Fruit fly (Drosophila melanogaster): Measurements from ENCODE around the gene CG14722.

Gene CG14722

dm6 chr3R:11773325-11773998 is 31.8 kb downstream of the CG14722 start (continued):
- TF ChIP-seq Blimp-1 (GFP tag; optimal IDR thresholded peaks at IDR 0.05) (peak; percentile 96), Rfx (GFP tag; IDR thresholded peaks at IDR 0.05) (peak; percentile 6; the same call in 1 of the 2 replicates), CG8359 (GFP tag; optimal IDR thresholded peaks at IDR 0.05; ENCODE audit: borderline replicate concordance) (no peak), cad (GFP tag; optimal IDR thresholded peaks at IDR 0.05) (peak; percentile 31), z (GFP tag; IDR thresholded peaks at IDR 0.05) (0 out of 3 replicates have a peak, but pooled peaks have one; percentile 45), CG8924 (tag; optimal IDR thresholded peaks at IDR 0.05) (no peak), trem (tag; optimal IDR thresholded peaks at IDR 0.05) (peak; percentile 11), CG14965 (GFP tag; optimal IDR thresholded peaks at IDR 0.05; ENCODE audit: borderline replicate concordance) (no peak), Bteb2 (GFP tag; optimal IDR thresholded peaks at IDR 0.05) (no peak), Lim3 (GFP tag; IDR thresholded peaks at IDR 0.05) (no peak), HLHmδ (GFP tag; optimal IDR thresholded peaks at IDR 0.05) (peak; percentile 34), TFAM (GFP tag; optimal IDR thresholded peaks at IDR 0.05) (no peak), sr (GFP tag; IDR thresholded peaks at IDR 0.05) (no peak), CG11504 (tag; optimal IDR thresholded peaks at IDR 0.05) (no peak), NfI (GFP tag; optimal IDR thresholded peaks at IDR 0.05) (no peak), wek (GFP tag; optimal IDR thresholded peaks at IDR 0.05) (peak; percentile 47), Dip3 (GFP tag; optimal IDR thresholded peaks at IDR 0.05) (no peak), CG7928 (GFP tag; optimal IDR thresholded peaks at IDR 0.05) (no peak), Atf3 (GFP tag; optimal IDR thresholded peaks at IDR 0.05) (no peak), CG2678 (tag; optimal IDR thresholded peaks at IDR 0.05) (no peak), Rx (GFP tag; IDR thresholded peaks at IDR 0.05) (no peak), CG12155 (GFP tag; optimal IDR thresholded peaks at IDR 0.05) (peak; percentile 64), CG16863 (GFP tag; optimal IDR thresholded peaks at IDR 0.05) (no peak), pho (GFP tag; optimal IDR thresholded peaks at IDR 0.05) (no peak), dysf (GFP tag; IDR thresholded peaks at IDR 0.05) (no peak), CG4424 (GFP tag; optimal IDR thresholded peaks at IDR 0.05) (no peak), CG3726 (GFP tag; IDR thresholded peaks at IDR 0.05) (no peak), seq (GFP tag; IDR thresholded peaks at IDR 0.05) (peak; percentile 47; the same call in 1 of the 2 replicates), Chrac-16 (GFP tag; optimal IDR thresholded peaks at IDR 0.05) (no peak), Dll (GFP tag; IDR thresholded peaks at IDR 0.05; ENCODE audit: partially characterized antibody) (peak; percentile 51; the same call in 2 of the 4 replicates), fd102C (GFP tag; optimal IDR thresholded peaks at IDR 0.05) (no peak), CG34224 (GFP tag; IDR thresholded peaks at IDR 0.05; ENCODE audit: partially characterized antibody) (peak; percentile 51; the same call in 1 of the 3 replicates), klu (GFP tag; IDR thresholded peaks at IDR 0.05) (no peak), CG2202 (tag; optimal IDR thresholded peaks at IDR 0.05) (no peak), az2 (GFP tag; optimal IDR thresholded peaks at IDR 0.05) (no peak), CG9932 (GFP tag; IDR thresholded peaks at IDR 0.05) (no peak), CG10979 (tag; optimal IDR thresholded peaks at IDR 0.05) (no peak), CG4360 (GFP tag; IDR thresholded peaks at IDR 0.05) (peak; percentile 90), CG33557 (GFP tag; optimal IDR thresholded peaks at IDR 0.05) (peak; percentile 80), eve (GFP tag; optimal IDR thresholded peaks at IDR 0.05) (no peak), peb (GFP tag; IDR thresholded peaks at IDR 0.05) (no peak), her (GFP tag; optimal IDR thresholded peaks at IDR 0.05) (peak; percentile 10), kni (GFP tag; optimal IDR thresholded peaks at IDR 0.05) (peak; percentile 95), mirr (GFP tag; optimal IDR thresholded peaks at IDR 0.05) (no peak), Deaf1 (tag; optimal IDR thresholded peaks at IDR 0.05) (peak; percentile 61), CG15514 (GFP tag; optimal IDR thresholded peaks at IDR 0.05) (no peak), toy (GFP tag; IDR thresholded peaks at IDR 0.05) (no peak), ranshi (GFP tag; IDR thresholded peaks at IDR 0.05) (no peak), CG32532 (GFP tag; IDR thresholded peaks at IDR 0.05) (0 out of 2 replicates have a peak, but pooled peaks have one; percentile 28), hb (GFP tag; IDR thresholded peaks at IDR 0.05; ENCODE audit: partially characterized antibody) (no peak)
